Worm (Caenorhabditis elegans) whole organism, midembryonic: Measurements from ENCODE around the gene F35E8.9.

Source experiments
- T22C8.4 ChIP-seq: fragments of 200-800 bp; sonication (Bioruptor generic); IDR thresholded peaks from 2 replicates; pipeline ENCODE4 v1.3.6; 2022; ENCODE audit warnings: missing genetic modification characterization, missing compliant biosample characterization
- cog-1 ChIP-seq: sonication (generic microtip); optimal IDR thresholded peaks from 2 replicates; lab custom pipeline; 2016; ENCODE audit warnings: missing genetic modification characterization, missing compliant biosample characterization
- flt-1 ChIP-seq: fragments of 200-800 bp; sonication (Bioruptor generic); IDR thresholded peaks from 2 replicates; pipeline ENCODE4 v1.3.6; 2022; ENCODE audit warnings: missing genetic modification characterization, missing compliant biosample characterization
- med-1 ChIP-seq: sonication (generic microtip); optimal IDR thresholded peaks from 2 replicates; lab custom pipeline; 2017; ENCODE audit warnings: missing genetic modification characterization, mild to moderate bottlenecking, missing compliant biosample characterization, antibody characterized with exemption, missing genetic modification reagents; ENCODE audit not compliant: insufficient read depth
- ref-1 ChIP-seq: fragments of 200-800 bp; sonication (Bioruptor generic); conservative IDR thresholded peaks from 2 replicates; pipeline ENCODE4 v1.3.6; 2022; ENCODE audit warnings: missing genetic modification reagents, missing genetic modification characterization, missing compliant biosample characterization
- ztf-23 ChIP-seq: fragments of 200-800 bp; sonication (Bioruptor generic); IDR thresholded peaks from 2 replicates; pipeline ENCODE4 v1.3.6; 2022; ENCODE audit warnings: missing genetic modification reagents, missing genetic modification characterization, missing compliant biosample characterization
- ztf-29 ChIP-seq: fragments of 200-800 bp; sonication (Bioruptor generic); IDR thresholded peaks from 2 replicates; pipeline ENCODE4 v1.3.6; 2022; ENCODE audit warnings: missing genetic modification reagents, missing genetic modification characterization, missing compliant biosample characterization

ce11 chrV:15924307-15924706 lies 6.9 kb upstream of the F35E8.9 start, which contains the start of gene nhr-108:
- no peak for TF ChIP-seq ztf-29
- TF ChIP-seq cog-1 (tag; lab: Kevin White, UChicago) = no peak
- TF ChIP-seq flt-1 (GFP tag; lab: Robert Waterston, UW) = no peak
- no peak for TF ChIP-seq T22C8.4 (GFP tag; lab: Robert Waterston, UW)
- no peak for TF ChIP-seq ztf-23 (GFP tag; lab: Robert Waterston, UW)
- no peak for TF ChIP-seq med-1 (GFP tag; lab: Kevin White, UChicago)
- TF ChIP-seq ref-1 (GFP tag; lab: Robert Waterston, UW) = no peak
